Worm (Caenorhabditis elegans): ENCODE data around the gene dtmk-1.

Gene dtmk-1

DNA sequence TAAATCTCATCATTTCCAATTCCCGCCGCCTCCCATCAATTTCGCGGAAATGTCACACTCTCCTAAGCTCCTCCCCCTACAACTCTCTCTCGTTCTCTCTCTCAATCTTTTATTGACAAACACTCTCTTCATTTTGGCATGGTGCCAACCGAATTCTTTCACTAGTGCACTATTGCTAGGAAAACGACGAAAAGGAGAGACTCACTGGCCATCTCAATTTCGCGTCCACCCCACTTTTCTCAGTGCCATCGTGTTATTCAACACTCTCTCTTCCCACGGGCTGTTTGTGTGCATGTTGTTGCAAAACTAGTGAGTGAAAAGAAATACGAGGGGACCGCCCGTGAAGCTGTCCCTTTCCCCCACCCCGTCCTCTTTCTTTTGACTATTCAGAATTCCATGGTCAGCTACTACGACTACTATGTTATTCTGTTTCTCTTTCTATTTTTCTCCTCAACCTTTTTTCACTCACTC lies 18.0 kb upstream of the dtmk-1 start (continued):
- no peak for TF ChIP-seq tra-1 (GFP tag; IDR thresholded peaks at IDR 0.05)
- no peak for TF ChIP-seq F44E2.7 (GFP tag; IDR thresholded peaks at IDR 0.05)
- no peak for TF ChIP-seq dmd-6 (GFP tag; IDR thresholded peaks at IDR 0.05)
- TF ChIP-seq F10B5.3 (tag; optimal IDR thresholded peaks at IDR 0.05), result no peak
- TF ChIP-seq mdt-29 (GFP tag; IDR thresholded peaks at IDR 0.05), result no peak
- no peak for TF ChIP-seq sdz-12 (GFP tag; optimal IDR thresholded peaks at IDR 0.05)
- TF ChIP-seq php-3 (GFP tag; IDR thresholded peaks at IDR 0.05), result no peak
- no peak for TF ChIP-seq snpc-4 (tag; optimal IDR thresholded peaks at IDR 0.05)
- TF ChIP-seq nhr-10 (tag; optimal IDR thresholded peaks at IDR 0.05), result no peak
- no peak for TF ChIP-seq F37D6.2 (tag; optimal IDR thresholded peaks at IDR 0.05)
- TF ChIP-seq Y48G9A.11 (GFP tag; IDR thresholded peaks at IDR 0.05), result no peak
- no peak for TF ChIP-seq lin-15B (tag; optimal IDR thresholded peaks at IDR 0.05)
- TF ChIP-seq hlh-30 (tag; optimal IDR thresholded peaks at IDR 0.05; ENCODE audit: insufficient read depth), result peak; percentile 1

DNA sequence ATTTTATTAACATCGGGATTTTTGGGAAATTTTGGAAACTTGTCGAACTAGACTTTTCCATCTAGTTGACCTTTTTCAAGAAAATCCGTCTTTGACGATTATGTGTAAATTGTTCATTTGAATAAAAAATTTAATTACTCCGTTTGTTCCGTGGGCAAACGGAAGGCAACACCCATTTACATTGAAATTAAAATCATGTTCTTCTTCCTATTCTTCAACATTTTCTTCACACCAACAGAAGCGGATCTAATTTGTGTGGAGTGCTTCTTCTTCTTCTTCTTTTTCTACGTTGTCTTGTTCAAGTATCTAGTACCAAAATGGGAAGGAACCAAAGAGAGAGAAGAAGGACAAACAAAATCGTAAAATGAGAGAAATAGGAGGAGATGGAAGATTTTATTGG lies 15.5 kb upstream of the dtmk-1 start:
- TF ChIP-seq T20F7.1 (GFP tag; optimal IDR thresholded peaks at IDR 0.05) (no peak), ztf-7 (tag; optimal IDR thresholded peaks at IDR 0.05) (no peak), F10B5.3 (tag; optimal IDR thresholded peaks at IDR 0.05) (no peak)

DNA sequence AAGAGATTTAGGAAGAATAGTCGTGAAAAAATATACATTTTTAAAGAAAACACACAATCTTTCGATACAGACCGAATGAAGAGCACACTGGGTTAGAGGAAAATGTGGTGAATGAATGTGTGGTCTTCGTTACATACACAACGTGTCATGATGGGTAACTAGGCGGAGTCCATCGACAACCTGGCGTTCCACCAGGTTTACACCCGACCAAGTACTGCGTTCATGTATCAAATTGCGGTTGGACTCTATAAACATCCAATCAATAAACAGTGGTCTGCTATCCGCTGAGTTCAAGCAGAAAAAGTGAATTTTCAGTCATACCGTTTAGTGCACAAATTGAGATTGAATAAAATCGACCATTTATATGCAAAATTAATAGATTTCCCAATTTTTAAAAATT lies 14.9 kb upstream of the dtmk-1 start, which contains the start of gene sdz-38:
Gene sdz-38, minus strand, starts transcription at position 101 of the 400 bp plus-strand sequence.
- no peak for TF ChIP-seq daf-19 (GFP tag; conservative IDR thresholded peaks at IDR 0.05)
- TF ChIP-seq daf-16 (GFP tag; optimal IDR thresholded peaks at IDR 0.05), result no peak
- TF ChIP-seq daf-16 (tag; optimal IDR thresholded peaks at IDR 0.05), result no peak
- no peak for TF ChIP-seq gei-8 (GFP tag; optimal IDR thresholded peaks at IDR 0.05)
- no peak for TF ChIP-seq unc-62 (GFP tag; optimal IDR thresholded peaks at IDR 0.05 in 1 of 2)
- TF ChIP-seq unc-62 (tag; optimal IDR thresholded peaks at IDR 0.05), result no peak
- TF ChIP-seq ZK337.2 (GFP tag; IDR thresholded peaks at IDR 0.05), result no peak
- no peak for TF ChIP-seq zag-1 (tag; optimal IDR thresholded peaks at IDR 0.05)
- TF ChIP-seq tra-1 (GFP tag; IDR thresholded peaks at IDR 0.05), result no peak
- no peak for TF ChIP-seq lir-3 (tag; optimal IDR thresholded peaks at IDR 0.05)
- TF ChIP-seq nhr-76 (tag; optimal IDR thresholded peaks at IDR 0.05), result no peak
- TF ChIP-seq ces-1 (GFP tag; optimal IDR thresholded peaks at IDR 0.05), result no peak
- TF ChIP-seq pqm-1 (tag; optimal IDR thresholded peaks at IDR 0.05), result no peak
- TF ChIP-seq unc-39 (tag; optimal IDR thresholded peaks at IDR 0.05), result no peak
- no peak for TF ChIP-seq sdz-12 (GFP tag; optimal IDR thresholded peaks at IDR 0.05)
- TF ChIP-seq nhr-77 (tag; optimal IDR thresholded peaks at IDR 0.05), result no peak
- no peak for TF ChIP-seq zip-2 (tag; optimal IDR thresholded peaks at IDR 0.05)
- no peak for TF ChIP-seq aly-2 (tag; optimal IDR thresholded peaks at IDR 0.05)
- TF ChIP-seq ctbp-1 (GFP tag; IDR thresholded peaks at IDR 0.05), result no peak
- no peak for TF ChIP-seq nhr-48 (tag; optimal IDR thresholded peaks at IDR 0.05)

DNA sequence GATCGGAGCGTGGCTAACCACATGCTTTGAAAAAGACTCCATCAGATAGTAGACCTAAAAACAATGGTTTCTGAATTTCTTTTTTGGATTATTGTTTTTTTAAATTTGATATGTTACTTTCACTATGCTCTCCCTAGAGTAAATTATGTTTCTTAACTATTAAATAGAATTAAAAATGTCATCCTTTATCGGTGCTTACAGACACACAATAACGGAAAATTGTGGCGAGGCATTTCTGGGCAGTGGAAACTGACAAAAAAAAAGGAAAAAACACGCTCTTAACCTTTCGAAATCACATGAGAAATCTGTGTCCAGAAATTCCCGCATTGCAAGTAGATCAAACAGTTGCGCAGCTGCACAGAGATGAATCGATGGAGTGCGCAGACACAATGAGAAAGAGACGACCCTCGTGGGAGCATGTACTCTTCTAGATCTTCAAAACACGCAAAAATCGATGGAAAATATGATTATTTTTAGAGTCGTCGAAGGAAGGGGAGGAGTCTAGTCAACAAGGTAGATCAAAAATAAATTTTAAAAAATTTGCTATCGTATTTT lies 13.3 kb upstream of the dtmk-1 start, which contains the start of gene ZK892.6:
Gene ZK892.6, minus strand, starts transcription at position 51 of the 555 bp plus-strand sequence.
- TF ChIP-seq lim-7 (GFP tag; IDR thresholded peaks at IDR 0.05) (no peak), egl-43 (GFP tag; IDR thresholded peaks at IDR 0.05) (no peak), lir-3 (tag; optimal IDR thresholded peaks at IDR 0.05) (no peak), nhr-25 (tag; optimal IDR thresholded peaks at IDR 0.05; ENCODE audit: borderline replicate concordance, insufficient read depth) (no peak), hlh-30 (tag; optimal IDR thresholded peaks at IDR 0.05; ENCODE audit: insufficient read depth) (no peak), T20F7.1 (GFP tag; optimal IDR thresholded peaks at IDR 0.05) (no peak), ZK337.2 (GFP tag; IDR thresholded peaks at IDR 0.05) (no peak), nhr-76 (tag; optimal IDR thresholded peaks at IDR 0.05) (no peak), hif-1 (tag; optimal IDR thresholded peaks at IDR 0.05) (no peak), D1046.2 (GFP tag; IDR thresholded peaks at IDR 0.05) (no peak)

All from whole organism, L4 larva.